Worm (Caenorhabditis elegans) whole organism, mixed stage, embryonic: ENCODE measurements around the gene cft-1.

ENCODE experiments used
- ceh-39 ChIP-seq: fragments of 150-350 bp; optimal IDR thresholded peaks from 2 replicates; lab custom pipeline; 2014; ENCODE audit warnings: missing biosample characterization, missing genetic modification characterization
- drap-1 ChIP-seq: fragments of 200-800 bp; sonication (Bioruptor generic); optimal IDR thresholded peaks from 3 replicates; lab custom pipeline; 2018; ENCODE audit warnings: mild to moderate bottlenecking, missing genetic modification characterization, missing compliant biosample characterization
- elt-1 ChIP-seq: sonication (generic microtip); optimal IDR thresholded peaks from 2 replicates; lab custom pipeline; 2017; ENCODE audit warnings: missing genetic modification characterization, mild to moderate bottlenecking, missing compliant biosample characterization, antibody characterized with exemption, moderate library complexity, borderline replicate concordance; ENCODE audit not compliant: insufficient read depth
- flh-1 ChIP-seq: fragments of 200-800 bp; sonication (Bioruptor generic); optimal IDR thresholded peaks from 2 replicates; lab custom pipeline; 2018; ENCODE audit warnings: mild to moderate bottlenecking, missing genetic modification characterization, moderate library complexity, missing compliant biosample characterization
- lin-13 ChIP-seq: fragments of 150-350 bp; optimal IDR thresholded peaks from 2 replicates; lab custom pipeline; 2014; ENCODE audit warnings: missing biosample characterization, missing genetic modification characterization
- lsy-2 ChIP-seq: fragments of 150-350 bp; optimal IDR thresholded peaks from 2 replicates; lab custom pipeline; 2014; ENCODE audit warnings: missing biosample characterization, missing genetic modification characterization
- mab-5 ChIP-seq: fragments of 150-350 bp; optimal IDR thresholded peaks from 2 replicates; lab custom pipeline; 2014; ENCODE audit warnings: missing biosample characterization, missing genetic modification characterization
- nhr-76 ChIP-seq: sonication (generic microtip); optimal IDR thresholded peaks from 2 replicates; lab custom pipeline; 2017; ENCODE audit warnings: missing biosample characterization, missing genetic modification characterization
- pha-4 ChIP-seq: fragments of 150-350 bp; optimal IDR thresholded peaks from 2 replicates; lab custom pipeline; 2018; ENCODE audit warnings: missing biosample characterization, missing genetic modification reagents, missing genetic modification characterization
- sem-2 ChIP-seq: fragments of 200-800 bp; sonication (Bioruptor generic); optimal IDR thresholded peaks from 2 replicates; lab custom pipeline; 2018; ENCODE audit warnings: mild to moderate bottlenecking, missing genetic modification characterization, missing compliant biosample characterization
- snpc-4 ChIP-seq: fragments of 150-350 bp; optimal IDR thresholded peaks from 2 replicates; lab custom pipeline; 2014; ENCODE audit warnings: missing biosample characterization, missing genetic modification characterization
- unc-39 ChIP-seq: fragments of 150-350 bp; optimal IDR thresholded peaks from 2 replicates; lab custom pipeline; 2014; ENCODE audit warnings: missing biosample characterization, missing genetic modification characterization
- unc-62 ChIP-seq: fragments of 150-350 bp; optimal IDR thresholded peaks from 2 replicates; lab custom pipeline; 2014; ENCODE audit warnings: missing biosample characterization, missing genetic modification reagents, missing genetic modification characterization
- ztf-11 ChIP-seq: fragments of 150-350 bp; optimal IDR thresholded peaks from 2 replicates; lab custom pipeline; 2014; ENCODE audit warnings: missing biosample characterization, missing genetic modification characterization

DNA sequence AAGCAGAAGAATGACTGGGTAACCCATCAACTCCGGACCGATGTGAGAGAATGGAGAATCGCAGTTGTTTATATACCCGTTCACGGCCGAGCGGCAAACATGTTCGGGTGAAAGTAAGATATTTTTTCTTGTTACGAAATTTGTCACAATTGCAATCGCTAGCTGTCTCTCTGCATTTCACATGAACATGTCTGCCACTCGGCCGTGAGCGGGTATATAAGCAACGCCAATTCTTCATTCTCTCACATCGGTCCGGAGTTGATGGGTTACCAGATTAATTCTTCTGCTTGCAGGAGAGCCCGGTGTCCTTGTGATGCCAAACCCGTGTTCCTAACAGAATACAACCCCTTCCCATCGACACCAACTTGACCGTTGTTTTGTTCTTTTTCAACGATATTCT is 48.4 kb downstream of the cft-1 start:
- TF ChIP-seq ceh-39 (tag; lab: Kevin White, UChicago) (no peak), drap-1 (GFP tag; lab: Kevin White, UChicago) (no peak), unc-62 (GFP tag; lab: Kevin White, UChicago) (no peak), pha-4 (tag; lab: Kevin White, UChicago) (no peak), nhr-76 (tag; lab: Kevin White, UChicago) (no peak), snpc-4 (tag; lab: Kevin White, UChicago) (no peak), sem-2 (GFP tag; lab: Kevin White, UChicago) (no peak), lin-13 (tag; lab: Kevin White, UChicago) (no peak), elt-1 (tag; lab: Kevin White, UChicago) (no peak), lsy-2 (tag; lab: Kevin White, UChicago) (no peak), flh-1 (no peak), unc-39 (tag; lab: Kevin White, UChicago) (no peak), mab-5 (tag; lab: Kevin White, UChicago) (no peak), ztf-11 (tag; lab: Kevin White, UChicago) (no peak)
